Fruit fly (Drosophila melanogaster) whole organism, embryonic: Measurements from ENCODE around the gene Cdc5.

Source experiments
- CG10267 ChIP-seq: fragments of 200-800 bp; sonication (Bioruptor generic); optimal IDR thresholded peaks from 2 replicates; lab custom pipeline; 2018; ENCODE audit warnings: missing biosample characterization, mild to moderate bottlenecking, missing genetic modification characterization, moderate library complexity
- CG10431 ChIP-seq: fragments of 200-800 bp; sonication (Bioruptor generic); optimal IDR thresholded peaks from 3 replicates; lab custom pipeline; 2018; ENCODE audit warnings: missing biosample characterization, mild to moderate bottlenecking, missing genetic modification characterization
- CG10979 ChIP-seq: fragments of 200-800 bp; sonication (Bioruptor generic); optimal IDR thresholded peaks from 2 replicates; lab custom pipeline; 2018; ENCODE audit warnings: missing biosample characterization, mild to moderate bottlenecking, missing genetic modification characterization, moderate library complexity
- CG11560 ChIP-seq: fragments of 200-800 bp; sonication (Bioruptor generic); IDR thresholded peaks from 3 replicates; pipeline ENCODE4 v1.3.6; 2022; ENCODE audit warnings: missing biosample characterization, missing genetic modification characterization
- CG11696 ChIP-seq: fragments of 200-800 bp; sonication (Bioruptor generic); IDR thresholded peaks from 2 replicates; pipeline ENCODE4 v1.3.6; 2022; ENCODE audit warnings: missing biosample characterization, missing genetic modification characterization
- CG12299 ChIP-seq: fragments of 200-800 bp; sonication (Bioruptor generic); optimal IDR thresholded peaks from 2 replicates; lab custom pipeline; 2018; ENCODE audit warnings: missing biosample characterization, mild to moderate bottlenecking, missing genetic modification characterization
- CG12769 ChIP-seq: fragments of 200-800 bp; sonication (Bioruptor generic); optimal IDR thresholded peaks from 2 replicates; lab custom pipeline; 2019; ENCODE audit warnings: missing biosample characterization, mild to moderate bottlenecking, missing genetic modification characterization, moderate library complexity
- CG17568 ChIP-seq: fragments of 200-800 bp; sonication (Bioruptor generic); optimal IDR thresholded peaks from 2 replicates; lab custom pipeline; 2018; ENCODE audit warnings: missing biosample characterization, mild to moderate bottlenecking, missing genetic modification characterization, moderate library complexity
- CG2202 ChIP-seq: fragments of 200-800 bp; sonication (Bioruptor generic); optimal IDR thresholded peaks from 2 replicates; lab custom pipeline; 2018; ENCODE audit warnings: missing biosample characterization, mild to moderate bottlenecking, missing genetic modification characterization
- CG32767 ChIP-seq: fragments of 200-800 bp; sonication (Bioruptor generic); IDR thresholded peaks from 2 replicates; pipeline ENCODE4 v1.3.6; 2022; ENCODE audit warnings: missing biosample characterization, missing genetic modification characterization
- CG33557 ChIP-seq: fragments of 200-800 bp; sonication (Bioruptor generic); optimal IDR thresholded peaks from 2 replicates; lab custom pipeline; 2019; ENCODE audit warnings: missing biosample characterization, mild to moderate bottlenecking, missing genetic modification characterization, moderate library complexity
- CG34376 ChIP-seq: fragments of 200-800 bp; sonication (Bioruptor generic); optimal IDR thresholded peaks from 2 replicates; lab custom pipeline; 2018; ENCODE audit warnings: missing biosample characterization, mild to moderate bottlenecking, missing genetic modification characterization
- CG5245 ChIP-seq: fragments of 200-800 bp; sonication (Bioruptor generic); optimal IDR thresholded peaks from 3 replicates; lab custom pipeline; 2016; ENCODE audit warnings: missing biosample characterization, missing genetic modification characterization
- CG6791 ChIP-seq: fragments of 200-800 bp; sonication (Bioruptor generic); IDR thresholded peaks from 3 replicates; pipeline ENCODE4 v1.3.6; 2022; ENCODE audit warnings: missing biosample characterization, missing genetic modification characterization; ENCODE audit not compliant: partially characterized antibody
- CG8089 ChIP-seq: fragments of 200-800 bp; sonication (Bioruptor generic); optimal IDR thresholded peaks from 3 replicates; lab custom pipeline; 2016; ENCODE audit warnings: missing biosample characterization, missing genetic modification characterization
- CG8478 ChIP-seq: fragments of >200 bp; optimal IDR thresholded peaks from 2 replicates; lab custom pipeline; 2018
- CG8765 ChIP-seq: fragments of 200-800 bp; sonication (Bioruptor generic); IDR thresholded peaks from 2 replicates; pipeline ENCODE4 v1.3.6; 2022; ENCODE audit warnings: missing biosample characterization, missing genetic modification characterization
- CG9876 ChIP-seq: fragments of 200-800 bp; sonication (Bioruptor generic); optimal IDR thresholded peaks from 2 replicates; lab custom pipeline; 2016; ENCODE audit warnings: missing biosample characterization, missing genetic modification characterization
- Elba2 ChIP-seq: fragments of 200-800 bp; sonication (Bioruptor generic); optimal IDR thresholded peaks from 3 replicates; lab custom pipeline; 2016; ENCODE audit warnings: missing biosample characterization, missing genetic modification characterization
- Fer2 ChIP-seq: fragments of 200-800 bp; sonication (Bioruptor generic); optimal IDR thresholded peaks from 2 replicates; lab custom pipeline; 2018; ENCODE audit warnings: missing biosample characterization, mild to moderate bottlenecking, missing genetic modification characterization, moderate library complexity
- HLHmδ ChIP-seq: fragments of 200-800 bp; sonication (Bioruptor generic); optimal IDR thresholded peaks from 2 replicates; lab custom pipeline; 2018; ENCODE audit warnings: missing biosample characterization, mild to moderate bottlenecking, missing genetic modification characterization, moderate library complexity
- Hr51 ChIP-seq, 2 experiments: fragments of 200-800 bp; sonication (Bioruptor generic); optimal IDR thresholded peaks; 2 replicates in 1 of 2; 3 replicates in 1 of 2; lab custom pipeline; 2016 to 2018; ENCODE audit warnings: missing biosample characterization in 2 of 2, missing genetic modification characterization in 2 of 2, mild to moderate bottlenecking in 1 of 2, moderate library complexity in 1 of 2
- Max ChIP-seq: fragments of 200-800 bp; sonication (Bioruptor generic); optimal IDR thresholded peaks from 2 replicates; lab custom pipeline; 2016; ENCODE audit warnings: missing biosample characterization, mild to moderate bottlenecking, missing genetic modification characterization
- NK7.1 ChIP-seq: fragments of 200-800 bp; sonication (Bioruptor generic); optimal IDR thresholded peaks from 3 replicates; lab custom pipeline; 2016; ENCODE audit warnings: missing biosample characterization, missing genetic modification characterization
- Nf-YA ChIP-seq: fragments of 200-800 bp; sonication (Bioruptor generic); IDR thresholded peaks from 2 replicates; pipeline ENCODE4 v1.3.6; 2022; ENCODE audit warnings: missing biosample characterization, missing genetic modification characterization
- Spps ChIP-seq: fragments of 200-800 bp; sonication (Bioruptor generic); optimal IDR thresholded peaks from 2 replicates; lab custom pipeline; 2018; ENCODE audit warnings: missing biosample characterization, mild to moderate bottlenecking, missing genetic modification characterization
- aop ChIP-seq: fragments of 200-800 bp; sonication (Bioruptor generic); IDR thresholded peaks from 2 replicates; pipeline ENCODE4 v1.3.6; 2022; ENCODE audit warnings: missing biosample characterization, missing genetic modification characterization
- ara ChIP-seq: fragments of 200-800 bp; sonication (Bioruptor generic); IDR thresholded peaks from 2 replicates; pipeline ENCODE4 v1.3.6; 2022; ENCODE audit warnings: missing biosample characterization, missing genetic modification characterization
- bbx ChIP-seq: fragments of 200-800 bp; sonication (Bioruptor generic); IDR thresholded peaks from 2 replicates; pipeline ENCODE4 v1.3.6; 2022; ENCODE audit warnings: missing biosample characterization, missing genetic modification characterization; ENCODE audit not compliant: partially characterized antibody
- ci ChIP-seq: fragments of 200-800 bp; sonication (Bioruptor generic); IDR thresholded peaks from 3 replicates; pipeline ENCODE4 v1.3.6; 2022; ENCODE audit warnings: missing biosample characterization, missing genetic modification characterization
- crc ChIP-seq: fragments of 200-800 bp; sonication (Bioruptor generic); optimal IDR thresholded peaks from 2 replicates; lab custom pipeline; 2016; ENCODE audit warnings: missing biosample characterization, missing genetic modification characterization
- cwo ChIP-seq: fragments of 200-800 bp; sonication (Bioruptor generic); optimal IDR thresholded peaks from 3 replicates; lab custom pipeline; 2017; ENCODE audit warnings: missing biosample characterization, missing genetic modification characterization, mild to moderate bottlenecking, moderate library complexity, missing genetic modification reagents
- da ChIP-seq: fragments of 200-800 bp; sonication (Bioruptor generic); optimal IDR thresholded peaks from 2 replicates; lab custom pipeline; 2016; ENCODE audit warnings: missing biosample characterization, missing genetic modification characterization
- danr ChIP-seq: fragments of 200-800 bp; sonication (Bioruptor generic); IDR thresholded peaks from 2 replicates; pipeline ENCODE4 v1.3.6; 2022; ENCODE audit warnings: missing biosample characterization, missing genetic modification characterization
- disco-r ChIP-seq: fragments of 200-800 bp; sonication (Bioruptor generic); optimal IDR thresholded peaks from 2 replicates; lab custom pipeline; 2016; ENCODE audit warnings: missing biosample characterization, missing genetic modification characterization
- ems ChIP-seq: fragments of 200-800 bp; sonication (Bioruptor generic); optimal IDR thresholded peaks from 3 replicates; lab custom pipeline; 2016; ENCODE audit warnings: missing biosample characterization, missing genetic modification characterization
- exex ChIP-seq: fragments of 200-800 bp; sonication (Bioruptor generic); optimal IDR thresholded peaks from 4 replicates; lab custom pipeline; 2018; ENCODE audit warnings: missing biosample characterization, mild to moderate bottlenecking, missing genetic modification characterization, moderate library complexity
- fd102C ChIP-seq: fragments of 200-800 bp; sonication (Bioruptor generic); optimal IDR thresholded peaks from 2 replicates; lab custom pipeline; 2018; ENCODE audit warnings: missing biosample characterization, mild to moderate bottlenecking, missing genetic modification characterization, moderate library complexity
- ftz-f1 ChIP-seq: fragments of 200-800 bp; sonication (Bioruptor generic); optimal IDR thresholded peaks from 2 replicates; lab custom pipeline; 2016; ENCODE audit warnings: missing biosample characterization, missing genetic modification characterization
- fu2 ChIP-seq: fragments of 200-800 bp; sonication (Bioruptor generic); optimal IDR thresholded peaks from 2 replicates; lab custom pipeline; 2016; ENCODE audit warnings: missing biosample characterization, missing genetic modification characterization
- gro ChIP-seq: fragments of 200-800 bp; sonication (Bioruptor generic); optimal IDR thresholded peaks from 2 replicates; lab custom pipeline; 2016; ENCODE audit warnings: missing biosample characterization, missing genetic modification characterization
- jumu ChIP-seq: fragments of 200-800 bp; sonication (Bioruptor generic); optimal IDR thresholded peaks from 3 replicates; lab custom pipeline; 2016; ENCODE audit warnings: missing biosample characterization, missing genetic modification characterization
- kay ChIP-seq: fragments of 200-800 bp; sonication (Bioruptor generic); optimal IDR thresholded peaks from 2 replicates; lab custom pipeline; 2016; ENCODE audit warnings: missing biosample characterization, missing genetic modification characterization
- klu ChIP-seq: fragments of 200-800 bp; sonication (Bioruptor generic); IDR thresholded peaks from 2 replicates; pipeline ENCODE4 v1.3.6; 2022; ENCODE audit warnings: missing biosample characterization, missing genetic modification characterization
- peb ChIP-seq: fragments of 200-800 bp; sonication (Bioruptor generic); IDR thresholded peaks from 2 replicates; pipeline ENCODE4 v1.3.6; 2022; ENCODE audit warnings: missing biosample characterization, missing genetic modification characterization
- pnt ChIP-seq: fragments of 200-800 bp; sonication (Bioruptor generic); optimal IDR thresholded peaks from 3 replicates; lab custom pipeline; 2016; ENCODE audit warnings: missing biosample characterization, missing genetic modification characterization
- psq ChIP-seq: fragments of 200-800 bp; sonication (Bioruptor generic); optimal IDR thresholded peaks from 2 replicates; lab custom pipeline; 2017; ENCODE audit warnings: missing biosample characterization, missing genetic modification characterization
- ranshi ChIP-seq: fragments of 200-800 bp; sonication (Bioruptor generic); IDR thresholded peaks from 2 replicates; pipeline ENCODE4 v1.3.6; 2022; ENCODE audit warnings: missing biosample characterization, missing genetic modification characterization
- so ChIP-seq: fragments of 200-800 bp; sonication (Bioruptor generic); IDR thresholded peaks from 3 replicates; pipeline ENCODE4 v1.3.6; 2022; ENCODE audit warnings: missing biosample characterization, missing genetic modification characterization
- unpg ChIP-seq: fragments of 200-800 bp; sonication (Bioruptor generic); optimal IDR thresholded peaks from 3 replicates; lab custom pipeline; 2018; ENCODE audit warnings: missing biosample characterization, mild to moderate bottlenecking, missing genetic modification characterization, moderate library complexity

Cdc5 gene

dm6 chr3L:347641-348405 lies 13.4 kb downstream of the Cdc5 start (continued):
- no peak for TF ChIP-seq CG8478 (lab: Kevin White, UChicago)
- peak; percentile 59 for TF ChIP-seq CG33557 (GFP tag; lab: Kevin White, UChicago)
- TF ChIP-seq HLHmδ (GFP tag; lab: Kevin White, UChicago) = no peak
- peak; percentile 43 for TF ChIP-seq CG12299 (tag; lab: Kevin White, UChicago)
- no peak for TF ChIP-seq CG11560 (tag; lab: Robert Waterston, UW)
- TF ChIP-seq unpg = peak; percentile 70
- peak; percentile 92 for TF ChIP-seq ci
- no peak for TF ChIP-seq exex (tag; lab: Kevin White, UChicago)
- TF ChIP-seq CG6791 = no peak
- TF ChIP-seq bbx (GFP tag; lab: Robert Waterston, UW) = no peak
- TF ChIP-seq CG10267 (tag; lab: Kevin White, UChicago) = peak; percentile 67
- no peak for TF ChIP-seq aop (GFP tag; lab: Robert Waterston, UW)
- peak; percentile 36 for TF ChIP-seq da
- peak; percentile 75 for TF ChIP-seq CG5245 (GFP tag; lab: Kevin White, UChicago)
- TF ChIP-seq disco-r (GFP tag; lab: Kevin White, UChicago) = peak; percentile 42
- peak; percentile 12 for TF ChIP-seq Elba2 (GFP tag; lab: Kevin White, UChicago)
- TF ChIP-seq NK7.1 (GFP tag; lab: Kevin White, UChicago) = peak; percentile 23
- TF ChIP-seq ems (GFP tag; lab: Kevin White, UChicago) = peak; percentile 67
- peak; percentile 88 for TF ChIP-seq ara (GFP tag; lab: Robert Waterston, UW)
- TF ChIP-seq ftz-f1 (GFP tag; lab: Kevin White, UChicago) = no peak
- no peak for TF ChIP-seq gro
- peak; percentile 86 for TF ChIP-seq CG10979 (tag; lab: Kevin White, UChicago)
- TF ChIP-seq CG17568 = peak; percentile 34
- peak; percentile 74 for TF ChIP-seq CG10431 (GFP tag; lab: Kevin White, UChicago)
- TF ChIP-seq kay (GFP tag; lab: Kevin White, UChicago) = peak; percentile 63
- TF ChIP-seq ranshi (GFP tag; lab: Robert Waterston, UW) = peak; percentile 55; the same call in 1 of the 2 replicates
- no peak for TF ChIP-seq CG34376
- TF ChIP-seq CG2202 = peak; percentile 71
- peak; percentile 43 for TF ChIP-seq Max (GFP tag; lab: Kevin White, UChicago)
- peak; percentile 55; the same call in 1 of the 2 replicates for TF ChIP-seq CG32767 (GFP tag; lab: Robert Waterston, UW)
- TF ChIP-seq Nf-YA (GFP tag; lab: Robert Waterston, UW) = peak; percentile 42; the same call in 1 of the 2 replicates
- peak; percentile 20 for TF ChIP-seq fu2
- no peak for TF ChIP-seq CG11696 (GFP tag; lab: Robert Waterston, UW)
- peak; percentile 27; the same call in 1 of the 3 replicates for TF ChIP-seq so
- TF ChIP-seq psq (GFP tag; lab: Kevin White, UChicago) = peak; percentile 56
- peak; percentile 74 for TF ChIP-seq peb
- peak in 1 of 2 experiments; percentile 57 for TF ChIP-seq Hr51 (GFP tag; optimal IDR thresholded peaks at IDR 0.05; lab: Kevin White, UChicago)
- TF ChIP-seq crc = peak; percentile 13
- TF ChIP-seq klu (GFP tag; lab: Robert Waterston, UW) = no peak
- peak; percentile 51 for TF ChIP-seq CG12769 (tag; lab: Kevin White, UChicago)
- TF ChIP-seq CG8765 (GFP tag; lab: Robert Waterston, UW) = 0 out of 2 replicates have a peak, but pooled peaks have one; percentile 29
- no peak for TF ChIP-seq Fer2 (tag; lab: Kevin White, UChicago)
- no peak for TF ChIP-seq danr (GFP tag; lab: Robert Waterston, UW)
- TF ChIP-seq pnt (GFP tag; lab: Kevin White, UChicago) = peak; percentile 82
- peak; percentile 18 for TF ChIP-seq cwo
- no peak for TF ChIP-seq fd102C (GFP tag; lab: Kevin White, UChicago)
- peak; percentile 75 for TF ChIP-seq jumu
- peak; percentile 46 for TF ChIP-seq CG9876 (GFP tag; lab: Kevin White, UChicago)
- peak; percentile 73 for TF ChIP-seq CG8089 (GFP tag; lab: Kevin White, UChicago)
- TF ChIP-seq Spps = peak; percentile 64
